Fruit fly (Drosophila melanogaster) whole organism, wandering third instar larva: ENCODE data around the gene CG42688.

Experiments
- Abd-B ChIP-seq: fragments of >200 bp; optimal IDR thresholded peaks from 2 replicates; lab custom pipeline; 2017; ENCODE audit warnings: missing biosample characterization, missing genetic modification characterization
- CG32264 ChIP-seq: fragments of 200-800 bp; sonication (Bioruptor generic); optimal IDR thresholded peaks from 2 replicates; lab custom pipeline; 2016; ENCODE audit warnings: missing biosample characterization, missing genetic modification characterization
- CG9705 ChIP-seq: fragments of 200-800 bp; sonication (Bioruptor generic); optimal IDR thresholded peaks from 2 replicates; lab custom pipeline; 2018; ENCODE audit warnings: missing biosample characterization, mild to moderate bottlenecking, missing genetic modification characterization
- CrebA ChIP-seq: fragments of 200-800 bp; sonication (Bioruptor generic); optimal IDR thresholded peaks from 2 replicates; lab custom pipeline; 2016; ENCODE audit warnings: missing biosample characterization, mild to moderate bottlenecking, missing genetic modification characterization, borderline replicate concordance
- Dfd ChIP-seq: fragments of >200 bp; optimal IDR thresholded peaks from 2 replicates; lab custom pipeline; 2017; ENCODE audit warnings: missing biosample characterization, missing genetic modification characterization
- Dif ChIP-seq: fragments of 200-275, 200-300 bp; sonication (Bioruptor generic); optimal IDR thresholded peaks from 2 replicates; lab custom pipeline; 2018; ENCODE audit warnings: missing biosample characterization, missing genetic modification characterization; ENCODE audit not compliant: partially characterized antibody
- GATAd ChIP-seq: sonication (Bioruptor generic); optimal IDR thresholded peaks from 2 replicates; lab custom pipeline; 2016; ENCODE audit warnings: missing biosample characterization, missing genetic modification characterization
- HLH106 ChIP-seq: fragments of 200-800 bp; optimal IDR thresholded peaks from 3 replicates; lab custom pipeline; 2019; ENCODE audit warnings: missing biosample characterization, mild to moderate bottlenecking, missing genetic modification characterization, moderate library complexity
- Hnf4 ChIP-seq: fragments of 200-800 bp; sonication (Bioruptor generic); optimal IDR thresholded peaks from 2 replicates; lab custom pipeline; 2016; ENCODE audit warnings: missing biosample characterization, mild to moderate bottlenecking, missing genetic modification characterization
- Hr78 ChIP-seq: fragments of >200 bp; optimal IDR thresholded peaks from 2 replicates; lab custom pipeline; 2017; ENCODE audit warnings: missing biosample characterization, missing genetic modification characterization
- Hr83 ChIP-seq: fragments of 200-300 bp; sonication (Bioruptor generic); optimal IDR thresholded peaks from 2 replicates; lab custom pipeline; 2016; ENCODE audit warnings: missing biosample characterization, mild to moderate bottlenecking, missing genetic modification characterization, moderate library complexity; ENCODE audit not compliant: poor library complexity, severe bottlenecking
- Jra ChIP-seq: sonication (Bioruptor generic); optimal IDR thresholded peaks from 2 replicates; lab custom pipeline; 2016; ENCODE audit warnings: missing biosample characterization, missing genetic modification characterization
- Mio ChIP-seq: sonication (Bioruptor generic); optimal IDR thresholded peaks from 2 replicates; lab custom pipeline; 2016; ENCODE audit warnings: missing biosample characterization, missing genetic modification characterization
- Myc ChIP-seq: fragments of >200 bp; optimal IDR thresholded peaks from 2 replicates; lab custom pipeline; 2017
- N ChIP-seq: fragments of >200 bp; optimal IDR thresholded peaks from 2 replicates; lab custom pipeline; 2018; ENCODE audit warnings: missing biosample characterization, missing external identifiers, missing genetic modification characterization
- OdsH ChIP-seq: fragments of 200-800 bp; sonication (Bioruptor generic); optimal IDR thresholded peaks from 2 replicates; lab custom pipeline; 2016; ENCODE audit warnings: missing biosample characterization, mild to moderate bottlenecking, missing genetic modification characterization
- Rel ChIP-seq, 2 experiments: fragments of 200-800 bp; sonication (Bioruptor generic) in 1 of 2; optimal IDR thresholded peaks; 2 replicates in 1 of 2; 3 replicates in 1 of 2; lab custom pipeline; 2016 to 2019; ENCODE audit warnings: mild to moderate bottlenecking in 2 of 2, missing biosample characterization in 2 of 2, missing genetic modification characterization in 2 of 2, moderate library complexity in 1 of 2
- Sp1 ChIP-seq: fragments of 200-800 bp; sonication (Bioruptor generic); optimal IDR thresholded peaks from 3 replicates; lab custom pipeline; 2019; ENCODE audit warnings: missing biosample characterization, mild to moderate bottlenecking, missing genetic modification characterization, moderate library complexity
- Vsx2 ChIP-seq: fragments of 200-300, 225-300 bp; sonication (Bioruptor generic); optimal IDR thresholded peaks from 2 replicates; lab custom pipeline; 2018; ENCODE audit warnings: missing biosample characterization, missing genetic modification characterization; ENCODE audit not compliant: partially characterized antibody
- br ChIP-seq: fragments of 200-800 bp; sonication (Bioruptor generic); optimal IDR thresholded peaks from 2 replicates; lab custom pipeline; 2016; ENCODE audit warnings: missing biosample characterization, missing genetic modification characterization
- brk ChIP-seq: fragments of 200-800 bp; sonication (Bioruptor generic); optimal IDR thresholded peaks from 2 replicates; lab custom pipeline; 2016; ENCODE audit warnings: missing biosample characterization, mild to moderate bottlenecking, missing genetic modification characterization
- dl ChIP-seq, 2 experiments: fragments of 175-275, 200-275 bp in 1 of 2; fragments of 200-275 bp in 1 of 2; sonication (Bioruptor generic); optimal IDR thresholded peaks; lab custom pipeline; 2018; ENCODE audit warnings: mild to moderate bottlenecking in 2 of 2, missing biosample characterization in 2 of 2, missing genetic modification characterization in 2 of 2, moderate library complexity in 2 of 2; ENCODE audit not compliant: partially characterized antibody in 2 of 2, insufficient read depth in 1 of 2
- dmrt93B ChIP-seq: fragments of 200-800 bp; sonication (Bioruptor generic); optimal IDR thresholded peaks from 2 replicates; lab custom pipeline; 2018; ENCODE audit warnings: missing biosample characterization, mild to moderate bottlenecking, missing genetic modification characterization
- dsf ChIP-seq: sonication (Bioruptor generic); optimal IDR thresholded peaks from 2 replicates; lab custom pipeline; 2016; ENCODE audit warnings: missing biosample characterization, missing genetic modification characterization, borderline replicate concordance
- ey ChIP-seq: fragments of 200-800 bp; sonication (Bioruptor generic); optimal IDR thresholded peaks from 2 replicates; lab custom pipeline; 2016; ENCODE audit warnings: missing biosample characterization, missing genetic modification characterization
- foxo ChIP-seq, 2 experiments: fragments of 200-800 bp; sonication (Bioruptor generic); optimal IDR thresholded peaks; 2 replicates in 1 of 2; 3 replicates in 1 of 2; lab custom pipeline; 2016 to 2017; ENCODE audit warnings: missing biosample characterization in 2 of 2, missing genetic modification characterization in 2 of 2
- fru ChIP-seq: fragments of 200-800 bp; sonication (Bioruptor generic); optimal IDR thresholded peaks from 3 replicates; lab custom pipeline; 2016; ENCODE audit warnings: missing biosample characterization, mild to moderate bottlenecking, missing genetic modification characterization
- h ChIP-seq: fragments of 200-800 bp; sonication (Bioruptor generic); optimal IDR thresholded peaks from 3 replicates; lab custom pipeline; 2016; ENCODE audit warnings: missing biosample characterization, mild to moderate bottlenecking, missing genetic modification characterization
- jim ChIP-seq: fragments of 175-275, 200-325 bp; sonication (Bioruptor generic); optimal IDR thresholded peaks from 2 replicates; lab custom pipeline; 2016; ENCODE audit warnings: missing biosample characterization, mild to moderate bottlenecking, missing genetic modification characterization
- lola ChIP-seq: fragments of >200 bp; optimal IDR thresholded peaks from 2 replicates; lab custom pipeline; 2017; ENCODE audit warnings: missing biosample characterization, missing genetic modification characterization
- pan ChIP-seq: fragments of >200 bp; optimal IDR thresholded peaks from 2 replicates; lab custom pipeline; 2017
- psq ChIP-seq: fragments of 200-800 bp; sonication (Bioruptor generic); optimal IDR thresholded peaks from 3 replicates; lab custom pipeline; 2017; ENCODE audit warnings: missing biosample characterization, mild to moderate bottlenecking, missing genetic modification characterization, moderate library complexity
- rgr ChIP-seq: fragments of 200-800 bp; sonication (Bioruptor generic); optimal IDR thresholded peaks from 3 replicates; lab custom pipeline; 2016; ENCODE audit warnings: missing biosample characterization, mild to moderate bottlenecking, missing genetic modification characterization
- sage ChIP-seq: fragments of 200-800 bp; sonication (Bioruptor generic); optimal IDR thresholded peaks from 2 replicates; lab custom pipeline; 2016; ENCODE audit warnings: missing biosample characterization, mild to moderate bottlenecking, missing genetic modification characterization
- sv ChIP-seq: fragments of 200-800 bp; sonication (Bioruptor generic); optimal IDR thresholded peaks from 3 replicates; lab custom pipeline; 2016; ENCODE audit warnings: missing biosample characterization, missing genetic modification characterization
- tai ChIP-seq: sonication (Bioruptor generic); optimal IDR thresholded peaks from 2 replicates; lab custom pipeline; 2016; ENCODE audit warnings: missing biosample characterization, missing genetic modification characterization
- usp ChIP-seq: fragments of >200 bp; optimal IDR thresholded peaks from 2 replicates; lab custom pipeline; 2017; ENCODE audit warnings: missing biosample characterization, missing genetic modification characterization
- woc ChIP-seq: sonication (Bioruptor generic); optimal IDR thresholded peaks from 2 replicates; lab custom pipeline; 2016; ENCODE audit warnings: missing biosample characterization, mild to moderate bottlenecking, missing genetic modification characterization

CG42688 gene

DNA sequence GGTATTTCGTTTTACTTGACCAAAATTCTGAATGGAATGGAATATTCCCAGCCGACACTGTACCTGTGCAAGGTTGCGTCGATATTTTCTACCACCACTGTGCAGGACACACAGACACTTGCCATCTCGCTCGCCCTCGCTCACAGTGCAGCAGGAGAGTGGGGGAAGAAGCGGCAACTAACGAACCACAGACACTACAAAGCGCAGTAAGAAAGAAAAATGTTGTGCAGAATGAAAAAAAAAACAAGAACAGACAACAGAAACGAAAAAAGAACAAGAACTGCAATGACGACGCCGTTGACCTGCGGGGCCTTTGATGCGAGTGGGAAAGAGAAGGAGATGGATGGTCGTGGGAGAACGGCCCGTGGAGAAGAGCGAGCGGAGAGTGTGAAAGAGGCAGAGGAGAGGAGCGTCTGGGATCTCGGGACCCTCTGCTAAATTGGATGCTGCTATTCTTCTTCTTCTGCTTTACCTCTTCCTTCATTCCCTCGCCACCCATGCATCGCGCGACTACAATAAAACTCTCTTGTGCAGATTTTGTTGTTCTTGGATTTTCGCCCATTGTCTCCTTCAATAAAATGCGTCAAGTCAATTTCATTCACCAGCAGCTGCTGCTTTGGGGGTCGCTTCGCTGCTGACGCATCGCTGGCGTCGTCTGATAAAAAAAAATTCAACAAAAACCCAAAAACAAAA lies 21.2 kb downstream of the CG42688 start:
- TF ChIP-seq Dfd (GFP tag; lab: Kevin White, UChicago) (no peak), rgr (GFP tag; lab: Kevin White, UChicago) (peak; percentile 29), CG9705 (no peak), Hnf4 (GFP tag; lab: Kevin White, UChicago) (peak; percentile 29), dl (GFP tag; optimal IDR thresholded peaks at IDR 0.05; lab: Kevin White, UChicago; ENCODE audit: insufficient read depth in 1 of 2, partially characterized antibody in 2 of 2) (peak; percentile 33 to 47), Jra (GFP tag; lab: Kevin White, UChicago) (peak; percentile 43), usp (no peak), dsf (GFP tag; lab: Kevin White, UChicago) (no peak), GATAd (GFP tag; lab: Kevin White, UChicago) (no peak), Sp1 (GFP tag; lab: Kevin White, UChicago) (peak; percentile 73), Rel (GFP tag; optimal IDR thresholded peaks at IDR 0.05; lab: Kevin White, UChicago) (peak; percentile 87), Rel (tag; optimal IDR thresholded peaks at IDR 0.05; lab: Kevin White, UChicago) (no peak), lola (GFP tag; lab: Kevin White, UChicago) (no peak), sage (GFP tag; lab: Kevin White, UChicago) (peak; percentile 3), Hr78 (no peak), tai (no peak), brk (GFP tag; lab: Kevin White, UChicago) (peak; percentile 53), OdsH (GFP tag; lab: Kevin White, UChicago) (peak; percentile 10), CrebA (peak; percentile 84), psq (GFP tag; lab: Kevin White, UChicago) (peak; percentile 99), N (GFP tag; lab: Kevin White, UChicago) (no peak), Abd-B (GFP tag; lab: Kevin White, UChicago) (no peak), h (peak; percentile 13), foxo (GFP tag; optimal IDR thresholded peaks at IDR 0.05; lab: Kevin White, UChicago) (no peak), dmrt93B (GFP tag; lab: Kevin White, UChicago) (no peak), fru (peak; percentile 82), HLH106 (peak; percentile 2), Hr83 (GFP tag; lab: Kevin White, UChicago) (peak; percentile 14), Dif (peak; percentile 55), Vsx2 (no peak), CG32264 (GFP tag; lab: Kevin White, UChicago) (peak; percentile 36), woc (peak; percentile 35), br (GFP tag; lab: Kevin White, UChicago) (peak; percentile 56), pan (lab: Kevin White, UChicago) (no peak), sv (no peak), Mio (GFP tag; lab: Kevin White, UChicago) (no peak), Myc (no peak), jim (GFP tag; lab: Kevin White, UChicago) (peak; percentile 94), ey (GFP tag; lab: Kevin White, UChicago) (no peak)

dm6 chr2L:19159552-19160406 lies 22.8 kb downstream of the CG42688 start:
- TF ChIP-seq Jra (GFP tag; lab: Kevin White, UChicago), result no peak
- no peak for TF ChIP-seq CG32264 (GFP tag; lab: Kevin White, UChicago)
- TF ChIP-seq jim (GFP tag; lab: Kevin White, UChicago), result no peak
- no peak for TF ChIP-seq Dif
- peak in 1 of 2 experiments; percentile 24 for TF ChIP-seq foxo (GFP tag; optimal IDR thresholded peaks at IDR 0.05; lab: Kevin White, UChicago)
- no peak for TF ChIP-seq CrebA
- peak; percentile 15 for TF ChIP-seq ey (GFP tag; lab: Kevin White, UChicago)
- TF ChIP-seq fru, result peak; percentile 11
- peak; percentile 87 for TF ChIP-seq Dfd (GFP tag; lab: Kevin White, UChicago)
- TF ChIP-seq Sp1 (GFP tag; lab: Kevin White, UChicago), result no peak
